Worm (Caenorhabditis elegans): ENCODE results near the gene srx-128.

DNA sequence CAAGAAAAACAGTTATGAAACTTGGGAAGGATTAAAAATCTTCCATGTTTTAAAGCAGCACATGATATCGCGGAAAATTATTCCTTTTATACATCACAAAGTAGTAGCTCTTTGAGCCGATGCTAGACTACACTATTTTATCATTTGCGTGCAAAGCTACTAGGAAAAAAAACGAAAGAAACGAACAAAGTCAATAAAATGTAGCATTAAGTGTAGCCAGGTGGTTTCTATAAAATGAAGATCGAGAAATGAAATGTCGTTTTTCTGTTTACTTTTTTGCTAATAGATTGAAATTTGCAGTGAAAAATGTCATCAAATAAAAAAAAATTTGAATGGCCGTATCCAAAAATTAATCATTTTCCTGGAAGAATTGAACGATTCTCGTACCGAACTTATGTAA, 35.6 kb downstream of the srx-128 start, which contains the start of gene cpt-5:
- TF ChIP-seq ama-1 (optimal IDR thresholded peaks at IDR 0.05) = no peak
- TF ChIP-seq hmg-4 (GFP tag; optimal IDR thresholded peaks at IDR 0.05) = no peak
- TF ChIP-seq tra-4 (tag; optimal IDR thresholded peaks at IDR 0.05) = no peak
- TF ChIP-seq ceh-13 (GFP tag; optimal IDR thresholded peaks at IDR 0.05) = no peak
- TF ChIP-seq ceh-36 (tag; optimal IDR thresholded peaks at IDR 0.05) = no peak
- TF ChIP-seq aly-1 (tag; optimal IDR thresholded peaks at IDR 0.05) = no peak
- TF ChIP-seq B0310.2 (tag; optimal IDR thresholded peaks at IDR 0.05) = no peak
- TF ChIP-seq flt-1 (GFP tag; IDR thresholded peaks at IDR 0.05) = no peak
- no peak for TF ChIP-seq pes-1 (GFP tag; IDR thresholded peaks at IDR 0.05)

Data from whole organism, early embryonic.